Fruit fly (Drosophila melanogaster) whole organism, embryonic: ENCODE data around the gene obst-F.
A peak's percentile ranks its signal among the peaks of the same experiment; 100 is the strongest.

Experiments
- Abd-B ChIP-seq: fragments of 200-800 bp; sonication (Bioruptor generic); optimal IDR thresholded peaks from 2 replicates; lab custom pipeline; 2018; ENCODE audit warnings: missing biosample characterization, mild to moderate bottlenecking, missing genetic modification characterization, moderate library complexity
- Bteb2 ChIP-seq: fragments of 200-800 bp; sonication (Bioruptor generic); optimal IDR thresholded peaks from 2 replicates; lab custom pipeline; 2016; ENCODE audit warnings: missing biosample characterization, missing genetic modification characterization
- CG10209 ChIP-seq: fragments of 200-800 bp; sonication (Bioruptor generic); optimal IDR thresholded peaks from 3 replicates; lab custom pipeline; 2017; ENCODE audit warnings: missing biosample characterization, mild to moderate bottlenecking, missing genetic modification characterization, missing genetic modification reagents
- CG12155 ChIP-seq: fragments of 200-800 bp; sonication (Bioruptor generic); optimal IDR thresholded peaks from 3 replicates; lab custom pipeline; 2016; ENCODE audit warnings: missing biosample characterization, missing genetic modification characterization
- CG12942 ChIP-seq: fragments of 200-800 bp; sonication (Bioruptor generic); optimal IDR thresholded peaks from 3 replicates; lab custom pipeline; 2016; ENCODE audit warnings: missing biosample characterization, missing genetic modification characterization
- CG13775 ChIP-seq: fragments of 200-800 bp; sonication (Bioruptor generic); optimal IDR thresholded peaks from 3 replicates; lab custom pipeline; 2017; ENCODE audit warnings: missing biosample characterization, mild to moderate bottlenecking, missing genetic modification characterization
- CG15011 ChIP-seq: fragments of 200-800 bp; sonication (Bioruptor generic); optimal IDR thresholded peaks from 3 replicates; lab custom pipeline; 2018; ENCODE audit warnings: missing biosample characterization, mild to moderate bottlenecking, missing genetic modification characterization
- CG1603 ChIP-seq: fragments of 200-800 bp; sonication (Bioruptor generic); optimal IDR thresholded peaks from 2 replicates; lab custom pipeline; 2019; ENCODE audit warnings: missing biosample characterization, mild to moderate bottlenecking, missing genetic modification characterization, moderate library complexity
- CG17829 ChIP-seq: fragments of 200-800 bp; optimal IDR thresholded peaks from 2 replicates; lab custom pipeline; 2019; ENCODE audit warnings: missing biosample characterization, mild to moderate bottlenecking, missing genetic modification characterization, moderate library complexity
- CG18476 ChIP-seq: fragments of 200-800 bp; sonication (Bioruptor generic); optimal IDR thresholded peaks from 2 replicates; lab custom pipeline; 2016; ENCODE audit warnings: missing biosample characterization, mild to moderate bottlenecking, missing genetic modification characterization
- CG2202 ChIP-seq: fragments of 200-800 bp; sonication (Bioruptor generic); optimal IDR thresholded peaks from 2 replicates; lab custom pipeline; 2018; ENCODE audit warnings: missing biosample characterization, mild to moderate bottlenecking, missing genetic modification characterization
- CG43689 ChIP-seq: fragments of 200-800 bp; sonication (Bioruptor generic); IDR thresholded peaks from 2 replicates; pipeline ENCODE4 v1.3.6; 2022; ENCODE audit warnings: missing biosample characterization, missing genetic modification characterization
- CG4617 ChIP-seq: fragments of 200-800 bp; sonication (Bioruptor generic); optimal IDR thresholded peaks from 3 replicates; lab custom pipeline; 2016; ENCODE audit warnings: missing biosample characterization, missing genetic modification characterization, borderline replicate concordance
- CG5245 ChIP-seq: fragments of 200-800 bp; sonication (Bioruptor generic); optimal IDR thresholded peaks from 3 replicates; lab custom pipeline; 2016; ENCODE audit warnings: missing biosample characterization, missing genetic modification characterization
- CG6254 ChIP-seq: fragments of 200-800 bp; sonication (Bioruptor generic); optimal IDR thresholded peaks from 3 replicates; lab custom pipeline; 2017; ENCODE audit warnings: mild to moderate bottlenecking, missing biosample characterization, missing genetic modification reagents, missing genetic modification characterization
- CG6272 ChIP-seq: fragments of 200-800 bp; sonication (Bioruptor generic); IDR thresholded peaks from 2 replicates; pipeline ENCODE4 v1.3.6; 2022; ENCODE audit warnings: missing biosample characterization, missing genetic modification characterization
- CG8281 ChIP-seq: fragments of 200-800 bp; sonication (Bioruptor generic); optimal IDR thresholded peaks from 2 replicates; lab custom pipeline; 2018; ENCODE audit warnings: missing biosample characterization, mild to moderate bottlenecking, missing genetic modification characterization, moderate library complexity
- CG8290 ChIP-seq, 3 experiments: fragments of 200-800 bp; sonication (Bioruptor generic); optimal IDR thresholded peaks; 2 replicates each; lab custom pipeline; 2016 to 2019; ENCODE audit warnings: missing biosample characterization in 3 of 3, missing genetic modification characterization in 3 of 3, mild to moderate bottlenecking in 2 of 3, moderate library complexity in 1 of 3
- CG8388 ChIP-seq: fragments of 200-800 bp; sonication (Bioruptor generic); optimal IDR thresholded peaks from 2 replicates; lab custom pipeline; 2019; ENCODE audit warnings: missing biosample characterization, mild to moderate bottlenecking, missing genetic modification characterization, moderate library complexity
- Dbx ChIP-seq: fragments of 200-800 bp; sonication (Bioruptor generic); IDR thresholded peaks from 3 replicates; pipeline ENCODE4 v1.3.6; 2022; ENCODE audit warnings: missing biosample characterization, missing genetic modification characterization
- Doc3 ChIP-seq: fragments of 200-800 bp; sonication (Bioruptor generic); IDR thresholded peaks from 3 replicates; pipeline ENCODE4 v1.3.6; 2022; ENCODE audit warnings: missing biosample characterization, missing genetic modification characterization; ENCODE audit not compliant: partially characterized antibody
- Gug ChIP-seq: fragments of 200-800 bp; sonication (Bioruptor generic); IDR thresholded peaks from 4 replicates; pipeline ENCODE4 v1.3.6; 2022; ENCODE audit warnings: missing biosample characterization, missing genetic modification characterization
- H2.0 ChIP-seq: fragments of 200-800 bp; sonication (Bioruptor generic); IDR thresholded peaks from 2 replicates; pipeline ENCODE4 v1.3.6; 2022; ENCODE audit warnings: missing biosample characterization, missing genetic modification characterization
- HLH3B ChIP-seq: fragments of 200-800 bp; sonication (Bioruptor generic); IDR thresholded peaks from 2 replicates; pipeline ENCODE4 v1.3.6; 2022; ENCODE audit warnings: missing biosample characterization, missing genetic modification characterization
- Kr ChIP-seq: fragments of 200-800 bp; sonication (Bioruptor generic); optimal IDR thresholded peaks from 2 replicates; lab custom pipeline; 2017; ENCODE audit warnings: missing biosample characterization, mild to moderate bottlenecking, missing genetic modification characterization
- MTF-1 ChIP-seq: fragments of 200-800 bp; sonication (Bioruptor generic); optimal IDR thresholded peaks from 2 replicates; lab custom pipeline; 2018; ENCODE audit warnings: missing biosample characterization, mild to moderate bottlenecking, missing genetic modification characterization, borderline replicate concordance
- Rfx ChIP-seq: fragments of 200-800 bp; sonication (Bioruptor generic); IDR thresholded peaks from 2 replicates; pipeline ENCODE4 v1.3.6; 2022; ENCODE audit warnings: missing biosample characterization, missing genetic modification characterization
- bsh ChIP-seq, 2 experiments: fragments of 200-800 bp; sonication (Bioruptor generic); optimal IDR thresholded peaks; 2 replicates each; lab custom pipeline; 2017 to 2018; ENCODE audit warnings: mild to moderate bottlenecking in 2 of 2, missing biosample characterization in 2 of 2, missing genetic modification characterization in 2 of 2, moderate library complexity in 1 of 2
- emc ChIP-seq: fragments of 200-800 bp; sonication (Bioruptor generic); optimal IDR thresholded peaks from 2 replicates; lab custom pipeline; 2016; ENCODE audit warnings: missing biosample characterization, missing genetic modification characterization
- ems ChIP-seq: fragments of 200-800 bp; sonication (Bioruptor generic); optimal IDR thresholded peaks from 3 replicates; lab custom pipeline; 2016; ENCODE audit warnings: missing biosample characterization, missing genetic modification characterization
- her ChIP-seq: fragments of 200-800 bp; sonication (Bioruptor generic); optimal IDR thresholded peaks from 2 replicates; lab custom pipeline; 2016; ENCODE audit warnings: missing biosample characterization, missing genetic modification characterization
- ind ChIP-seq: fragments of 200-800 bp; sonication (Bioruptor generic); optimal IDR thresholded peaks from 3 replicates; lab custom pipeline; 2016; ENCODE audit warnings: missing biosample characterization, missing genetic modification characterization
- insv ChIP-seq, 2 experiments: fragments of 200-800 bp; sonication (Bioruptor generic); optimal IDR thresholded peaks; 3 replicates each; lab custom pipeline; 2016 to 2018; ENCODE audit warnings: missing biosample characterization in 2 of 2, missing genetic modification characterization in 2 of 2
- jing ChIP-seq: fragments of 200-800 bp; sonication (Bioruptor generic); optimal IDR thresholded peaks from 2 replicates; lab custom pipeline; 2018; ENCODE audit warnings: missing biosample characterization, mild to moderate bottlenecking, missing genetic modification characterization
- lmd ChIP-seq: fragments of 200-800 bp; sonication (Bioruptor generic); IDR thresholded peaks from 2 replicates; pipeline ENCODE4 v1.3.6; 2022; ENCODE audit warnings: missing biosample characterization, missing genetic modification characterization
- mam ChIP-seq: fragments of 200-800 bp; sonication (Bioruptor generic); optimal IDR thresholded peaks from 3 replicates; lab custom pipeline; 2016; ENCODE audit warnings: missing biosample characterization, missing genetic modification characterization
- nerfin-1 ChIP-seq: fragments of 200-800 bp; sonication (Bioruptor generic); optimal IDR thresholded peaks from 3 replicates; lab custom pipeline; 2019; ENCODE audit warnings: missing biosample characterization, mild to moderate bottlenecking, missing genetic modification characterization, moderate library complexity
- nerfin-2 ChIP-seq: fragments of 200-800 bp; sonication (Bioruptor generic); IDR thresholded peaks from 2 replicates; pipeline ENCODE4 v1.3.6; 2022; ENCODE audit warnings: missing biosample characterization, missing genetic modification characterization; ENCODE audit not compliant: partially characterized antibody
- pan ChIP-seq, 4 experiments: fragments of >200 bp in 3 of 4; fragments of 200-800 bp in 1 of 4; sonication (Bioruptor generic) in 1 of 4; optimal IDR thresholded peaks in 3 of 4; IDR thresholded peaks in 1 of 4; 2 replicates each; pipeline versions ENCODE4 v1.3.6 to Lab custom; 2017 to 2022; ENCODE audit warnings: missing biosample characterization in 2 of 4, missing genetic modification characterization in 2 of 4, mixed read lengths in 1 of 4
- pb ChIP-seq: fragments of 200-800 bp; sonication (Bioruptor generic); optimal IDR thresholded peaks from 3 replicates; lab custom pipeline; 2016; ENCODE audit warnings: missing biosample characterization, missing genetic modification characterization
- pum ChIP-seq: fragments of 200-800 bp; sonication (Bioruptor generic); optimal IDR thresholded peaks from 2 replicates; lab custom pipeline; 2016; ENCODE audit warnings: missing biosample characterization, missing genetic modification characterization
- repo ChIP-seq: fragments of 200-800 bp; sonication (Bioruptor generic); optimal IDR thresholded peaks from 2 replicates; lab custom pipeline; 2016; ENCODE audit warnings: missing biosample characterization, missing genetic modification characterization
- sd ChIP-seq: fragments of 200-800 bp; sonication (Bioruptor generic); optimal IDR thresholded peaks from 3 replicates; lab custom pipeline; 2018; ENCODE audit warnings: missing biosample characterization, mild to moderate bottlenecking, missing genetic modification characterization, moderate library complexity
- sr ChIP-seq: fragments of 200-800 bp; sonication (Bioruptor generic); IDR thresholded peaks from 3 replicates; pipeline ENCODE4 v1.3.6; 2022; ENCODE audit warnings: missing biosample characterization, missing genetic modification characterization
- tio ChIP-seq: fragments of 200-800 bp; sonication (Bioruptor generic); optimal IDR thresholded peaks from 2 replicates; lab custom pipeline; 2017; ENCODE audit warnings: missing biosample characterization, missing genetic modification characterization, inconsistent platforms
- tx ChIP-seq: fragments of 200-800 bp; sonication (Bioruptor generic); optimal IDR thresholded peaks from 2 replicates; lab custom pipeline; 2016; ENCODE audit warnings: missing biosample characterization, missing genetic modification characterization
- wek ChIP-seq: fragments of 200-800 bp; sonication (Bioruptor generic); optimal IDR thresholded peaks from 3 replicates; lab custom pipeline; 2018; ENCODE audit warnings: missing biosample characterization, mild to moderate bottlenecking, missing genetic modification characterization, moderate library complexity
- zf30C ChIP-seq: fragments of 200-800 bp; sonication (Bioruptor generic); optimal IDR thresholded peaks from 3 replicates; lab custom pipeline; 2018; ENCODE audit warnings: missing biosample characterization, mild to moderate bottlenecking, missing genetic modification characterization
- zfh2 ChIP-seq: fragments of 200-800 bp; sonication (Bioruptor generic); optimal IDR thresholded peaks from 2 replicates; lab custom pipeline; 2016; ENCODE audit warnings: missing biosample characterization, missing genetic modification characterization

The obst-F gene

dm6 chr3L:20195875-20196274 is 5.6 kb downstream of the obst-F start (continued):
- peak; percentile 69; the same call in 1 of the 2 replicates for TF ChIP-seq HLH3B (GFP tag; lab: Robert Waterston, UW)
- peak; percentile 11 for TF ChIP-seq sd (tag; lab: Kevin White, UChicago)
- peak; percentile 63; the same call in 1 of the 2 replicates for TF ChIP-seq lmd (GFP tag; lab: Robert Waterston, UW)
- no peak for TF ChIP-seq insv (GFP tag; optimal IDR thresholded peaks at IDR 0.05; lab: Kevin White, UChicago)
- no peak for TF ChIP-seq CG15011 (GFP tag; lab: Kevin White, UChicago)
- TF ChIP-seq her: peak; percentile 1
- TF ChIP-seq CG10209 (GFP tag; lab: Kevin White, UChicago): peak; percentile 45
- TF ChIP-seq pum: peak; percentile 61
- peak; percentile 26 for TF ChIP-seq CG12942 (GFP tag; lab: Kevin White, UChicago)
- peak; percentile 2 for TF ChIP-seq tio (GFP tag; lab: Kevin White, UChicago)
- TF ChIP-seq nerfin-1 (tag; lab: Kevin White, UChicago): no peak
- no peak for TF ChIP-seq Dbx (GFP tag; lab: Robert Waterston, UW)
- TF ChIP-seq CG12155 (GFP tag; lab: Kevin White, UChicago): no peak
- no peak for TF ChIP-seq Bteb2 (GFP tag; lab: Kevin White, UChicago)
- TF ChIP-seq zf30C: no peak
- peak; percentile 72 to 81 for TF ChIP-seq bsh (GFP tag; optimal IDR thresholded peaks at IDR 0.05; lab: Kevin White, UChicago)
- no peak for TF ChIP-seq Doc3 (GFP tag; lab: Robert Waterston, UW)
- no peak for TF ChIP-seq emc (GFP tag; lab: Kevin White, UChicago)
- peak; percentile 53 for TF ChIP-seq MTF-1
- TF ChIP-seq CG1603: peak; percentile 87
- no peak for TF ChIP-seq repo
- peak; percentile 21 for TF ChIP-seq CG6254 (GFP tag; lab: Kevin White, UChicago)
- TF ChIP-seq Abd-B (GFP tag; lab: Kevin White, UChicago): peak; percentile 64
- TF ChIP-seq wek (GFP tag; lab: Kevin White, UChicago): no peak
- peak; percentile 4 for TF ChIP-seq CG18476 (GFP tag; lab: Kevin White, UChicago)
- TF ChIP-seq Kr (GFP tag; lab: Kevin White, UChicago): no peak
- TF ChIP-seq Rfx (GFP tag; lab: Robert Waterston, UW): peak; percentile 56; the same call in 1 of the 2 replicates
- TF ChIP-seq pan (optimal IDR thresholded peaks at IDR 0.05; lab: Kevin White, UChicago): no peak
- peak in 1 of 2 experiments; percentile 81 for TF ChIP-seq pan (GFP tag; optimal IDR thresholded peaks at IDR 0.05 in 1 of 2, IDR thresholded peaks at IDR 0.05 in 1 of 2)
- TF ChIP-seq CG2202 (tag; lab: Kevin White, UChicago): no peak
- TF ChIP-seq CG5245 (GFP tag; lab: Kevin White, UChicago): peak; percentile 51
- TF ChIP-seq pb (GFP tag; lab: Kevin White, UChicago): peak; percentile 42
- peak; percentile 16 for TF ChIP-seq CG13775 (GFP tag; lab: Kevin White, UChicago)
- no peak for TF ChIP-seq tx
- TF ChIP-seq jing: peak; percentile 46
- no peak for TF ChIP-seq sr
- peak; percentile 70 for TF ChIP-seq H2.0 (GFP tag; lab: Robert Waterston, UW)
- TF ChIP-seq CG8388 (GFP tag; lab: Kevin White, UChicago): peak; percentile 58
- TF ChIP-seq CG4617 (GFP tag; lab: Kevin White, UChicago): peak; percentile 8
- TF ChIP-seq CG6272 (GFP tag; lab: Robert Waterston, UW): peak; percentile 59; the same call in 1 of the 2 replicates
- peak; percentile 68 for TF ChIP-seq ind
- TF ChIP-seq ems: peak; percentile 54
- no peak for TF ChIP-seq CG8290 (GFP tag; optimal IDR thresholded peaks at IDR 0.05; lab: Kevin White, UChicago)
- peak in 1 of 2 experiments; percentile 68 for TF ChIP-seq CG8290 (tag; optimal IDR thresholded peaks at IDR 0.05; lab: Kevin White, UChicago)
- no peak for TF ChIP-seq zfh2 (GFP tag; lab: Kevin White, UChicago)
- no peak for TF ChIP-seq CG8281 (tag; lab: Kevin White, UChicago)
- TF ChIP-seq CG17829 (tag; lab: Kevin White, UChicago): peak; percentile 67
- TF ChIP-seq mam: peak; percentile 56
- TF ChIP-seq Gug (GFP tag; lab: Robert Waterston, UW): peak; percentile 50; the same call in 2 of the 4 replicates
- no peak for TF ChIP-seq CG43689
- TF ChIP-seq nerfin-2 (GFP tag; lab: Robert Waterston, UW): no peak
